Fruit fly (Drosophila melanogaster) whole organism, embryonic: ENCODE results near the gene Rpn10.
A peak's percentile ranks its signal among the peaks of the same experiment; 100 is the strongest.

Experiments
- B-H1 ChIP-seq: fragments of 200-800 bp; sonication (Bioruptor generic); IDR thresholded peaks from 3 replicates; pipeline ENCODE4 v1.3.6; 2022; ENCODE audit warnings: missing biosample characterization, missing genetic modification characterization
- C15 ChIP-seq: fragments of 200-800 bp; sonication (Bioruptor generic); IDR thresholded peaks from 3 replicates; pipeline ENCODE4 v1.3.6; 2022; ENCODE audit warnings: missing biosample characterization, missing genetic modification characterization
- CG10209 ChIP-seq: fragments of 200-800 bp; sonication (Bioruptor generic); optimal IDR thresholded peaks from 3 replicates; lab custom pipeline; 2017; ENCODE audit warnings: missing biosample characterization, mild to moderate bottlenecking, missing genetic modification characterization, missing genetic modification reagents
- CG10274 ChIP-seq: fragments of 200-800 bp; sonication (Bioruptor generic); optimal IDR thresholded peaks from 3 replicates; lab custom pipeline; 2017; ENCODE audit warnings: missing biosample characterization, mild to moderate bottlenecking, missing genetic modification characterization
- CG11696 ChIP-seq: fragments of 200-800 bp; sonication (Bioruptor generic); IDR thresholded peaks from 2 replicates; pipeline ENCODE4 v1.3.6; 2022; ENCODE audit warnings: missing biosample characterization, missing genetic modification characterization
- CG12942 ChIP-seq: fragments of 200-800 bp; sonication (Bioruptor generic); optimal IDR thresholded peaks from 3 replicates; lab custom pipeline; 2016; ENCODE audit warnings: missing biosample characterization, missing genetic modification characterization
- CG13287 ChIP-seq: fragments of 200-800 bp; sonication (Bioruptor generic); IDR thresholded peaks from 2 replicates; pipeline ENCODE4 v1.3.6; 2022; ENCODE audit warnings: missing biosample characterization, missing genetic modification characterization; ENCODE audit not compliant: partially characterized antibody
- CG14860 ChIP-seq: fragments of 200-800 bp; sonication (Bioruptor generic); IDR thresholded peaks from 3 replicates; pipeline ENCODE4 v1.3.6; 2022; ENCODE audit warnings: missing biosample characterization, missing genetic modification characterization; ENCODE audit not compliant: partially characterized antibody
- CG1529 ChIP-seq: fragments of 200-800 bp; sonication (Bioruptor generic); optimal IDR thresholded peaks from 3 replicates; lab custom pipeline; 2018; ENCODE audit warnings: missing biosample characterization, missing genetic modification characterization
- CG17186 ChIP-seq: fragments of 200-800 bp; sonication (Bioruptor generic); optimal IDR thresholded peaks from 3 replicates; lab custom pipeline; 2017; ENCODE audit warnings: missing biosample characterization, missing genetic modification reagents, missing genetic modification characterization
- CG1792 ChIP-seq: fragments of 200-800 bp; sonication (Bioruptor generic); optimal IDR thresholded peaks from 2 replicates; lab custom pipeline; 2016; ENCODE audit warnings: missing biosample characterization, missing genetic modification characterization
- CG2875 ChIP-seq: fragments of 200-800 bp; sonication (Bioruptor generic); optimal IDR thresholded peaks from 2 replicates; lab custom pipeline; 2017; ENCODE audit warnings: missing biosample characterization, mild to moderate bottlenecking, missing genetic modification characterization, missing genetic modification reagents
- CG31388 ChIP-seq: fragments of 200-800 bp; sonication (Bioruptor generic); optimal IDR thresholded peaks from 2 replicates; lab custom pipeline; 2016; ENCODE audit warnings: missing biosample characterization, missing genetic modification characterization
- CG32772 ChIP-seq: fragments of 200-800 bp; sonication (Bioruptor generic); IDR thresholded peaks from 2 replicates; pipeline ENCODE4 v1.3.6; 2022; ENCODE audit warnings: missing biosample characterization, missing genetic modification characterization
- CG33557 ChIP-seq: fragments of 200-800 bp; sonication (Bioruptor generic); optimal IDR thresholded peaks from 2 replicates; lab custom pipeline; 2019; ENCODE audit warnings: missing biosample characterization, mild to moderate bottlenecking, missing genetic modification characterization, moderate library complexity
- CG3726 ChIP-seq: fragments of 200-800 bp; sonication (Bioruptor generic); IDR thresholded peaks from 3 replicates; pipeline ENCODE4, ENCODE4 v1.3.6; 2022; ENCODE audit warnings: missing biosample characterization, missing genetic modification characterization
- CG42726 ChIP-seq: fragments of 200-800 bp; sonication (Bioruptor generic); IDR thresholded peaks from 2 replicates; pipeline ENCODE4 v1.3.6; 2022; ENCODE audit warnings: missing biosample characterization, missing genetic modification characterization; ENCODE audit not compliant: partially characterized antibody
- CG4282 ChIP-seq: fragments of 200-800 bp; sonication (Bioruptor generic); optimal IDR thresholded peaks from 2 replicates; lab custom pipeline; 2016; ENCODE audit warnings: missing biosample characterization, missing genetic modification characterization
- CG4730 ChIP-seq: fragments of 200-800 bp; sonication (Bioruptor generic); IDR thresholded peaks from 2 replicates; pipeline ENCODE4 v1.3.6; 2022; ENCODE audit warnings: missing biosample characterization, missing genetic modification characterization
- CG5180 ChIP-seq: fragments of 200-800 bp; sonication (Bioruptor generic); optimal IDR thresholded peaks from 3 replicates; lab custom pipeline; 2017; ENCODE audit warnings: missing biosample characterization, missing genetic modification characterization, mild to moderate bottlenecking, moderate library complexity, missing genetic modification reagents
- CG6765 ChIP-seq: fragments of 200-800 bp; sonication (Bioruptor generic); optimal IDR thresholded peaks from 3 replicates; lab custom pipeline; 2017; ENCODE audit warnings: missing biosample characterization, mild to moderate bottlenecking, missing genetic modification characterization
- CG7987 ChIP-seq: fragments of 200-800 bp; sonication (Bioruptor generic); optimal IDR thresholded peaks from 2 replicates; lab custom pipeline; 2018; ENCODE audit warnings: missing biosample characterization, mild to moderate bottlenecking, missing genetic modification characterization, moderate library complexity
- CG8089 ChIP-seq: fragments of 200-800 bp; sonication (Bioruptor generic); optimal IDR thresholded peaks from 3 replicates; lab custom pipeline; 2016; ENCODE audit warnings: missing biosample characterization, missing genetic modification characterization
- CG8478 ChIP-seq: fragments of >200 bp; optimal IDR thresholded peaks from 2 replicates; lab custom pipeline; 2018
- CG9437 ChIP-seq: fragments of 200-800 bp; sonication (Bioruptor generic); optimal IDR thresholded peaks from 2 replicates; lab custom pipeline; 2018; ENCODE audit warnings: missing biosample characterization, mild to moderate bottlenecking, missing genetic modification characterization
- CG9797 ChIP-seq: fragments of 200-800 bp; sonication (Bioruptor generic); optimal IDR thresholded peaks from 3 replicates; lab custom pipeline; 2018; ENCODE audit warnings: missing biosample characterization, mild to moderate bottlenecking, missing genetic modification characterization
- Camta ChIP-seq: fragments of 200-800 bp; sonication (Bioruptor generic); optimal IDR thresholded peaks from 2 replicates; lab custom pipeline; 2016; ENCODE audit warnings: missing biosample characterization, missing genetic modification characterization
- Dref ChIP-seq: fragments of 200-800 bp; sonication (Bioruptor generic); IDR thresholded peaks from 2 replicates; pipeline ENCODE4 v1.3.6; 2022; ENCODE audit warnings: missing biosample characterization, missing genetic modification characterization
- H15 ChIP-seq: fragments of 200-800 bp; sonication (Bioruptor generic); IDR thresholded peaks from 3 replicates; pipeline ENCODE4 v1.3.6; 2022; ENCODE audit warnings: missing biosample characterization, missing genetic modification characterization
- Hand ChIP-seq: fragments of 200-800 bp; sonication (Bioruptor generic); optimal IDR thresholded peaks from 2 replicates; lab custom pipeline; 2017; ENCODE audit warnings: mild to moderate bottlenecking, missing biosample characterization, missing genetic modification reagents, missing genetic modification characterization
- Mad ChIP-seq: fragments of 200-800 bp; sonication (Bioruptor generic); optimal IDR thresholded peaks from 2 replicates; lab custom pipeline; 2016; ENCODE audit warnings: missing biosample characterization, missing genetic modification characterization
- NK7.1 ChIP-seq: fragments of 200-800 bp; sonication (Bioruptor generic); optimal IDR thresholded peaks from 3 replicates; lab custom pipeline; 2016; ENCODE audit warnings: missing biosample characterization, missing genetic modification characterization
- Nf-YC ChIP-seq: fragments of 200-800 bp; optimal IDR thresholded peaks from 3 replicates; lab custom pipeline; 2019; ENCODE audit warnings: missing biosample characterization, mild to moderate bottlenecking, missing genetic modification characterization, moderate library complexity
- Oli ChIP-seq: fragments of 200-800 bp; sonication (Bioruptor generic); optimal IDR thresholded peaks from 2 replicates; lab custom pipeline; 2018; ENCODE audit warnings: missing biosample characterization, mild to moderate bottlenecking, missing genetic modification characterization, moderate library complexity
- Tbp ChIP-seq: fragments of >200 bp; optimal IDR thresholded peaks from 2 replicates; lab custom pipeline; 2018; ENCODE audit warnings: missing biosample characterization, missing genetic modification characterization
- cad ChIP-seq: fragments of >200 bp; optimal IDR thresholded peaks from 2 replicates; lab custom pipeline; 2017; ENCODE audit warnings: missing biosample characterization, missing genetic modification characterization
- dm ChIP-seq: fragments of 200-800 bp; sonication (Bioruptor generic); optimal IDR thresholded peaks from 3 replicates; lab custom pipeline; 2016; ENCODE audit warnings: missing biosample characterization, missing genetic modification characterization
- fd102C ChIP-seq: fragments of 200-800 bp; sonication (Bioruptor generic); optimal IDR thresholded peaks from 2 replicates; lab custom pipeline; 2018; ENCODE audit warnings: missing biosample characterization, mild to moderate bottlenecking, missing genetic modification characterization, moderate library complexity
- insv ChIP-seq, 2 experiments: fragments of 200-800 bp; sonication (Bioruptor generic); optimal IDR thresholded peaks; 3 replicates each; lab custom pipeline; 2016 to 2018; ENCODE audit warnings: missing biosample characterization in 2 of 2, missing genetic modification characterization in 2 of 2
- kni ChIP-seq: fragments of 200-800 bp; sonication (Bioruptor generic); optimal IDR thresholded peaks from 3 replicates; lab custom pipeline; 2017; ENCODE audit warnings: mild to moderate bottlenecking, missing biosample characterization, missing genetic modification reagents, missing genetic modification characterization
- mam ChIP-seq: fragments of 200-800 bp; sonication (Bioruptor generic); optimal IDR thresholded peaks from 3 replicates; lab custom pipeline; 2016; ENCODE audit warnings: missing biosample characterization, missing genetic modification characterization
- mirr ChIP-seq: fragments of 200-800 bp; sonication (Bioruptor generic); optimal IDR thresholded peaks from 3 replicates; lab custom pipeline; 2018; ENCODE audit warnings: missing biosample characterization, mild to moderate bottlenecking, missing genetic modification characterization
- oc ChIP-seq: fragments of 200-800 bp; sonication (Bioruptor generic); optimal IDR thresholded peaks from 2 replicates; lab custom pipeline; 2018; ENCODE audit warnings: missing biosample characterization, mild to moderate bottlenecking, missing genetic modification characterization, moderate library complexity
- p53 ChIP-seq: fragments of 200-800 bp; sonication (Bioruptor generic); optimal IDR thresholded peaks from 2 replicates; lab custom pipeline; 2016; ENCODE audit warnings: missing biosample characterization, missing genetic modification characterization
- phol ChIP-seq: fragments of 200-800 bp; sonication (Bioruptor generic); optimal IDR thresholded peaks from 3 replicates; lab custom pipeline; 2018; ENCODE audit warnings: missing biosample characterization, mild to moderate bottlenecking, missing genetic modification characterization, moderate library complexity
- seq ChIP-seq: fragments of 200-800 bp; sonication (Bioruptor generic); IDR thresholded peaks from 2 replicates; pipeline ENCODE4 v1.3.6; 2022; ENCODE audit warnings: missing biosample characterization, missing genetic modification characterization
- sima ChIP-seq: fragments of 200-800 bp; sonication (Bioruptor generic); optimal IDR thresholded peaks from 2 replicates; lab custom pipeline; 2016; ENCODE audit warnings: missing biosample characterization, missing genetic modification characterization
- sisA ChIP-seq: fragments of 200-800 bp; sonication (Bioruptor generic); IDR thresholded peaks from 2 replicates; pipeline ENCODE4 v1.3.6; 2022; ENCODE audit warnings: missing biosample characterization, missing genetic modification characterization
- unpg ChIP-seq: fragments of 200-800 bp; sonication (Bioruptor generic); optimal IDR thresholded peaks from 3 replicates; lab custom pipeline; 2018; ENCODE audit warnings: missing biosample characterization, mild to moderate bottlenecking, missing genetic modification characterization, moderate library complexity
- usp ChIP-seq: fragments of >200 bp; optimal IDR thresholded peaks from 2 replicates; lab custom pipeline; 2017; ENCODE audit warnings: missing biosample characterization, missing genetic modification characterization
- zfh1 ChIP-seq: fragments of 200-800 bp; sonication (Bioruptor generic); IDR thresholded peaks from 3 replicates; pipeline ENCODE4 v1.3.6; 2022; ENCODE audit warnings: missing biosample characterization, missing genetic modification characterization

The Rpn10 gene

DNA sequence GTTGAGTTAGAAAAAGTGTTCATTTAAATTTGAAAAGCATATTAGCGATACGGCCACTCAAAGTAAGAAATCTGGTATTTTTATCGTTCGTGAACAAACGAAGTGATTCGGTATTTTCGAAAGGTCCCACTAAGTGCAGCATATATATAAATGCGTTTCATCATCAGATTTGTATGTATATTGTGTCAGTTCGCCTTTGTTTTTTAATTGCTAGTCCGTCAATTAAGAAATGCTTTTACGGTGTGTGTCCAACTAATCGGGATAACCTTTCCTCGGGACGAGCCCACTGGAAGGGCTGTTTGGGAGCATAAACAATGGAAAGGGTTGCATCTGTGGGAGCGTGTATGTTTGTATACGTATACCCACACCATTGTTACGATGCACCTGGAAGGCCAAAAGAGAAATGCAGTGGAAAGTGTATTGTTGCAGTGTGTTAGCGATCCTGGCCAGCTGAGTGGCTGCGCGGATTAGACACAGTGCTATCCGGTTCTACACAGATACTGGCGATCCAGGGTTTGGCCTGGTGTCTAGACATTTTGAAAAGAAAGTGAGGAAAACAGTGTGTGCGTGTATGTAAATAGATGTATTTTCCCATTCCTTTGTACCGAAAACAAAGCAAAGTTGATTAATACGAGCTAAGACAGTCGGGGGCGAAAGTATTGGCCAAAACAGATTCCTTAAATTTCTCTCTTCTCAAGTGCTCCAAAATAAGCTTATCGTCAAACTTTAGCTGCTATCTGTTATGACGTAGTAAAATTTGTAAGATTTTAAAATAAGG is 13.6 kb upstream of the Rpn10 start, which contains the start of gene CG7611 (continued):
- TF ChIP-seq CG13287 (GFP tag; lab: Robert Waterston, UW) (peak; percentile 27; the same call in 1 of the 2 replicates), CG7987 (GFP tag; lab: Kevin White, UChicago) (no peak), Tbp (GFP tag; lab: Kevin White, UChicago) (no peak), CG42726 (no peak), sisA (no peak), Nf-YC (tag; lab: Kevin White, UChicago) (no peak), NK7.1 (GFP tag; lab: Kevin White, UChicago) (no peak), oc (no peak), Hand (GFP tag; lab: Kevin White, UChicago) (no peak), H15 (GFP tag; lab: Robert Waterston, UW) (no peak), dm (GFP tag; lab: Kevin White, UChicago) (no peak), insv (GFP tag; optimal IDR thresholded peaks at IDR 0.05; lab: Kevin White, UChicago) (peak in 1 of 2 experiments; percentile 6), CG31388 (GFP tag; lab: Kevin White, UChicago) (no peak), CG8089 (GFP tag; lab: Kevin White, UChicago) (no peak), CG1792 (no peak), CG4282 (GFP tag; lab: Kevin White, UChicago) (no peak), fd102C (no peak), Mad (no peak), sima (GFP tag; lab: Kevin White, UChicago) (no peak), CG10274 (GFP tag; lab: Kevin White, UChicago) (no peak), CG8478 (lab: Kevin White, UChicago) (no peak), usp (GFP tag; lab: Kevin White, UChicago) (no peak), CG11696 (GFP tag; lab: Robert Waterston, UW) (no peak), CG12942 (no peak), CG9437 (GFP tag; lab: Kevin White, UChicago) (no peak), CG4730 (no peak), Camta (GFP tag; lab: Kevin White, UChicago) (no peak), B-H1 (GFP tag; lab: Robert Waterston, UW) (no peak), CG33557 (GFP tag; lab: Kevin White, UChicago) (no peak), CG32772 (GFP tag; lab: Robert Waterston, UW) (no peak), Dref (GFP tag; lab: Robert Waterston, UW) (no peak), CG6765 (GFP tag; lab: Kevin White, UChicago) (no peak), CG3726 (GFP tag; lab: Robert Waterston, UW) (no peak), CG9797 (GFP tag; lab: Kevin White, UChicago) (peak; percentile 87), unpg (no peak), CG2875 (GFP tag; lab: Kevin White, UChicago) (no peak), CG10209 (GFP tag; lab: Kevin White, UChicago) (no peak), zfh1 (no peak), CG1529 (no peak), CG5180 (GFP tag; lab: Kevin White, UChicago) (no peak), phol (tag; lab: Kevin White, UChicago) (peak; percentile 15), kni (GFP tag; lab: Kevin White, UChicago) (no peak), mirr (no peak), p53 (GFP tag; lab: Kevin White, UChicago) (no peak), C15 (GFP tag; lab: Robert Waterston, UW) (no peak), CG17186 (GFP tag; lab: Kevin White, UChicago) (peak; percentile 9), CG14860 (GFP tag; lab: Robert Waterston, UW) (no peak), Oli (tag; lab: Kevin White, UChicago) (no peak), seq (GFP tag; lab: Robert Waterston, UW) (no peak), mam (GFP tag; lab: Kevin White, UChicago) (no peak), cad (GFP tag; lab: Kevin White, UChicago) (no peak)
